Fruit fly (Drosophila melanogaster) whole organism, pupa: ENCODE results near the gene sinah.

Experiments
- CG10348 ChIP-seq: fragments of 200-800 bp; sonication (Bioruptor generic); IDR thresholded peaks from 2 replicates; pipeline ENCODE4 v1.3.6; 2022; ENCODE audit warnings: missing biosample characterization, missing genetic modification characterization
- CG12605 ChIP-seq: fragments of 200-800 bp; sonication (Bioruptor generic); IDR thresholded peaks from 2 replicates; pipeline ENCODE4 v1.3.6; 2022; ENCODE audit warnings: missing biosample characterization, missing genetic modification characterization
- CG13204 ChIP-seq: fragments of 200-800 bp; sonication (Bioruptor generic); optimal IDR thresholded peaks from 2 replicates; lab custom pipeline; 2018; ENCODE audit warnings: missing biosample characterization, mild to moderate bottlenecking, missing genetic modification characterization, moderate library complexity
- CG14655 ChIP-seq: fragments of 200-800 bp; sonication (Bioruptor generic); optimal IDR thresholded peaks from 3 replicates; lab custom pipeline; 2017; ENCODE audit warnings: mild to moderate bottlenecking, missing biosample characterization, missing genetic modification reagents, missing genetic modification characterization
- CG15710 ChIP-seq: fragments of 200-800 bp; sonication (Bioruptor generic); optimal IDR thresholded peaks from 2 replicates; lab custom pipeline; 2018; ENCODE audit warnings: missing biosample characterization, mild to moderate bottlenecking, missing genetic modification characterization, moderate library complexity
- CG17806 ChIP-seq: fragments of 200-800 bp; sonication (Bioruptor generic); optimal IDR thresholded peaks from 2 replicates; lab custom pipeline; 2018; ENCODE audit warnings: missing biosample characterization, mild to moderate bottlenecking, missing genetic modification characterization, moderate library complexity
- CG32121 ChIP-seq: fragments of 200-800 bp; sonication (Bioruptor generic); IDR thresholded peaks from 2 replicates; pipeline ENCODE4 v1.3.6; 2022; ENCODE audit warnings: missing biosample characterization, missing genetic modification characterization
- CG34367 ChIP-seq: fragments of 200-800 bp; sonication (Bioruptor generic); optimal IDR thresholded peaks from 2 replicates; lab custom pipeline; 2018; ENCODE audit warnings: missing biosample characterization, mild to moderate bottlenecking, missing genetic modification characterization
- CG4496 ChIP-seq: fragments of 200-800 bp; sonication (Bioruptor generic); IDR thresholded peaks from 3 replicates; pipeline ENCODE4 v1.3.6; 2022; ENCODE audit warnings: missing biosample characterization, missing genetic modification characterization
- CG8159 ChIP-seq: fragments of 200-800 bp; sonication (Bioruptor generic); optimal IDR thresholded peaks from 3 replicates; lab custom pipeline; 2018; ENCODE audit warnings: missing biosample characterization, mild to moderate bottlenecking, missing genetic modification characterization, moderate library complexity
- CG8301 ChIP-seq: fragments of 200-800 bp; sonication (Bioruptor generic); optimal IDR thresholded peaks from 2 replicates; lab custom pipeline; 2018; ENCODE audit warnings: missing biosample characterization, mild to moderate bottlenecking, missing genetic modification characterization
- CG9948 ChIP-seq: fragments of 200-800 bp; sonication (Bioruptor generic); optimal IDR thresholded peaks from 2 replicates; lab custom pipeline; 2018; ENCODE audit warnings: missing biosample characterization, mild to moderate bottlenecking, missing genetic modification characterization, moderate library complexity
- D1 ChIP-seq: fragments of 200-800 bp; sonication (Bioruptor generic); optimal IDR thresholded peaks from 2 replicates; lab custom pipeline; 2018; ENCODE audit warnings: missing biosample characterization, mild to moderate bottlenecking, missing genetic modification characterization, moderate library complexity
- EcR ChIP-seq: fragments of 200-800 bp; sonication (Bioruptor generic); optimal IDR thresholded peaks from 3 replicates; lab custom pipeline; 2019; ENCODE audit warnings: missing biosample characterization, missing genetic modification characterization, mild to moderate bottlenecking, moderate library complexity, missing genetic modification reagents
- Ets98B ChIP-seq: fragments of 200-800 bp; sonication (Bioruptor generic); IDR thresholded peaks from 2 replicates; pipeline ENCODE4 v1.3.6; 2022; ENCODE audit warnings: missing biosample characterization, missing genetic modification characterization
- Pif1A ChIP-seq: fragments of 200-800 bp; sonication (Bioruptor generic); optimal IDR thresholded peaks from 3 replicates; lab custom pipeline; 2016; ENCODE audit warnings: missing biosample characterization, missing genetic modification characterization
- Pif1B ChIP-seq: fragments of 200-800 bp; sonication (Bioruptor generic); optimal IDR thresholded peaks from 3 replicates; lab custom pipeline; 2016; ENCODE audit warnings: missing biosample characterization, missing genetic modification characterization
- Snoo ChIP-seq: fragments of 200-800 bp; sonication (Bioruptor generic); optimal IDR thresholded peaks from 3 replicates; lab custom pipeline; 2017; ENCODE audit warnings: missing biosample characterization, mild to moderate bottlenecking, missing genetic modification characterization, inconsistent platforms
- fd96Ca ChIP-seq: fragments of 200-800 bp; sonication (Bioruptor generic); IDR thresholded peaks from 3 replicates; pipeline ENCODE4 v1.3.6; 2022; ENCODE audit warnings: missing biosample characterization, missing genetic modification characterization
- gl ChIP-seq: fragments of 200-800 bp; sonication (Bioruptor generic); optimal IDR thresholded peaks from 2 replicates; lab custom pipeline; 2018; ENCODE audit warnings: missing biosample characterization, mild to moderate bottlenecking, missing genetic modification characterization
- rn ChIP-seq: fragments of 200-800 bp; sonication (Bioruptor generic); IDR thresholded peaks from 2 replicates; pipeline ENCODE4 v1.3.6; 2022; ENCODE audit warnings: missing biosample characterization, missing genetic modification characterization

The sinah gene

DNA sequence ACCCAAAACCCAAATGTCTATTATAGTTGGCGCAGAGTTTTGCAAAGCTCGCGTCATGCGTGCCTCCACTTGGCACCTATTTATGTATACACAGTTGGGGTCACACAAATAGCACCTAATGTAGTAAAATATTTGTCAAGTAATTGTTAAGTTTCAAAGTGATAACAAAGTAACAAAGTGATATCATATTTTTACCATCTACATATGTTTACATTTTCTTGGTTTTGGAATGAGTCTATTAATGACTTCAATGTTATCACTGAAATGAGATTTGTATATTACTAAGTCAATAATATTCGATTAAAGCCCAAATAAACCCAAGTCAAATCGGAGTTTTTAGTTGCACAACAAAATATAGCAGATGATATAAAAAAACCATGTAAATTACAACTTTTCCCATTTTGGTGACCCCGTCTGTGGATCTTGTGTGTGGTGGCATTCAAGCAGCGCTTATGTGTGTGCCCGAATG lies 13.6 kb downstream of the sinah start:
- TF ChIP-seq CG8159 (peak; percentile 57), CG32121 (peak; percentile 70), CG8301 (tag; lab: Kevin White, UChicago) (peak; percentile 95), Pif1A (GFP tag; lab: Kevin White, UChicago) (peak; percentile 74), CG9948 (tag; lab: Kevin White, UChicago) (peak; percentile 85), CG17806 (peak; percentile 36), CG15710 (tag; lab: Kevin White, UChicago) (peak; percentile 50), CG12605 (peak; percentile 57), EcR (GFP tag; lab: Kevin White, UChicago) (no peak), Ets98B (GFP tag; lab: Robert Waterston, UW) (peak; percentile 30; the same call in 1 of the 2 replicates), CG4496 (GFP tag; lab: Robert Waterston, UW) (peak; percentile 45; the same call in 1 of the 3 replicates), gl (tag; lab: Kevin White, UChicago) (peak; percentile 60), Snoo (tag; lab: Kevin White, UChicago) (peak; percentile 21), D1 (peak; percentile 74), CG34367 (peak; percentile 50), CG14655 (GFP tag; lab: Kevin White, UChicago) (peak; percentile 88), CG13204 (GFP tag; lab: Kevin White, UChicago) (no peak), Pif1B (GFP tag; lab: Kevin White, UChicago) (peak; percentile 70), CG10348 (no peak), fd96Ca (GFP tag; lab: Robert Waterston, UW) (no peak), rn (GFP tag; lab: Robert Waterston, UW) (no peak)

DNA sequence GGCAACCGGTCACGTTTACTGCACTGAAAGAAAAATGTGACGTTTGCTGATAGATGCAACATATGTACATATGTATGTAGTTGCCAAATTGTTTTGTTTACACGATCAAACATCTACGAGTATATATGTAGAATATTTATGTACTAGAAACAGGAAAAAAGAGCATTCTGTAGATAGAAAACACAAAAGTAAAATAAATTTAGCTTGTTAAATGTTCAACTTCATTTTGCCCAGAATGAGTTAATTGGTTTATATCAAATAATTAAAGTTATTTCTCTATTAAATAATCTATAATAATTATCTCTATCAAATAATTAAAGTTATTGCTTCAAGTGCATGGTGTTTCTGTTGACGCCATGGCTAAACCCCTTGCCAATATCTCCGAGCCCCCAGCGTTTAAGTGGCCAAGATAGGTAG lies 14.3 kb downstream of the sinah start:
- TF ChIP-seq Pif1A (GFP tag; lab: Kevin White, UChicago) = peak; percentile 5
- TF ChIP-seq CG8159 = peak; percentile 73
- TF ChIP-seq CG34367 = no peak
- TF ChIP-seq CG10348 = no peak
- TF ChIP-seq fd96Ca (GFP tag; lab: Robert Waterston, UW) = 0 out of 3 replicates have a peak, but pooled peaks have one; percentile 11
- TF ChIP-seq CG4496 (GFP tag; lab: Robert Waterston, UW) = peak; percentile 7; the same call in 1 of the 3 replicates
- TF ChIP-seq EcR (GFP tag; lab: Kevin White, UChicago) = no peak
- no peak for TF ChIP-seq Ets98B (GFP tag; lab: Robert Waterston, UW)
- TF ChIP-seq CG15710 (tag; lab: Kevin White, UChicago) = no peak
- TF ChIP-seq gl (tag; lab: Kevin White, UChicago) = no peak
- peak; percentile 78 for TF ChIP-seq CG17806
- TF ChIP-seq CG13204 (GFP tag; lab: Kevin White, UChicago) = no peak
- peak; percentile 88 for TF ChIP-seq CG14655 (GFP tag; lab: Kevin White, UChicago)
- peak; percentile 12; the same call in 1 of the 2 replicates for TF ChIP-seq CG12605
- peak; percentile 9 for TF ChIP-seq Snoo (tag; lab: Kevin White, UChicago)
- peak; percentile 28 for TF ChIP-seq Pif1B (GFP tag; lab: Kevin White, UChicago)
- TF ChIP-seq rn (GFP tag; lab: Robert Waterston, UW) = no peak
- TF ChIP-seq CG9948 (tag; lab: Kevin White, UChicago) = peak; percentile 64
- TF ChIP-seq CG8301 (tag; lab: Kevin White, UChicago) = peak; percentile 87
- no peak for TF ChIP-seq CG32121
- peak; percentile 33 for TF ChIP-seq D1

DNA sequence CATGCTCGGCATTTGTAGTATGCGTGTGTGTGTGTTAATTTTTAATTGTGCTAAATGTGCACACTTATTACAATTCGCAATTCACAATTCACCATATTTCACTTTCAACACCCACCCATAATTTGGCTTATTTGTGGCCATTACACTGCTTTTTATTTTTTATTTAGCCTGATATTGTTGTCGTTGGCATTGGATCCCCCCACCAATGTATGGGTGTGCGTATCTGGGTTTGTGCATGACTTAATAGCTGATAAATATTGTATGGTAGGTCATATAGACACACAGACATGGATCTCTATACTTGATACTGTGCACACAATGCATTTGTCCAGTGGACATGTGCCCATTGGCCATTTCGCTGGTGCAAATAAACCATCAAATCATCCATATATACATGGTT lies 14.8 kb downstream of the sinah start:
- TF ChIP-seq CG14655 (GFP tag; lab: Kevin White, UChicago) (no peak), EcR (GFP tag; lab: Kevin White, UChicago) (no peak), CG4496 (GFP tag; lab: Robert Waterston, UW) (no peak), CG13204 (GFP tag; lab: Kevin White, UChicago) (no peak), Pif1A (GFP tag; lab: Kevin White, UChicago) (no peak), gl (tag; lab: Kevin White, UChicago) (no peak), Snoo (tag; lab: Kevin White, UChicago) (no peak), D1 (no peak), CG10348 (no peak), CG9948 (tag; lab: Kevin White, UChicago) (no peak), Ets98B (GFP tag; lab: Robert Waterston, UW) (no peak), CG8159 (no peak), Pif1B (GFP tag; lab: Kevin White, UChicago) (no peak), CG8301 (tag; lab: Kevin White, UChicago) (no peak), CG15710 (tag; lab: Kevin White, UChicago) (no peak), CG12605 (no peak), rn (GFP tag; lab: Robert Waterston, UW) (no peak), fd96Ca (GFP tag; lab: Robert Waterston, UW) (no peak)

DNA sequence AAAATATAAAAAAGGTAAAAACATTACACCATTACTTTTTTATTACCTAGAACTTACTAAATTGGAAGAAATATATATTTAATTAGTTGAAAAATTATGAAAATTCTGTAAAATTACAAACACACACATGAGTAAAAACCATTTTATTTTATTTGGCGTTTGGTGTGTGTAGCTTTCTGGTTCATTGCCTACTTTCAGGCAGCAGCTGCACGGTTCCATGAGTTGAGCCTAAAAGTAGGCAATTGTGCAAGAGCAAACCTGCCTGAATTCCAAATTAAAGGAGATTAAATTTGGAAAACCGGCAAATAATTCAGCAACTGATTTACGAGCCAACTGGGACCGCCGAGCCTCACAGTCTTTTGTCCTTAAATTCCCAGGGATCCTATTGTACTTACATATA lies 16.6 kb downstream of the sinah start:
- TF ChIP-seq CG14655 (GFP tag; lab: Kevin White, UChicago) (no peak), CG32121 (0 out of 2 replicates have a peak, but pooled peaks have one; percentile 19), D1 (peak; percentile 68), Pif1A (GFP tag; lab: Kevin White, UChicago) (no peak)

DNA sequence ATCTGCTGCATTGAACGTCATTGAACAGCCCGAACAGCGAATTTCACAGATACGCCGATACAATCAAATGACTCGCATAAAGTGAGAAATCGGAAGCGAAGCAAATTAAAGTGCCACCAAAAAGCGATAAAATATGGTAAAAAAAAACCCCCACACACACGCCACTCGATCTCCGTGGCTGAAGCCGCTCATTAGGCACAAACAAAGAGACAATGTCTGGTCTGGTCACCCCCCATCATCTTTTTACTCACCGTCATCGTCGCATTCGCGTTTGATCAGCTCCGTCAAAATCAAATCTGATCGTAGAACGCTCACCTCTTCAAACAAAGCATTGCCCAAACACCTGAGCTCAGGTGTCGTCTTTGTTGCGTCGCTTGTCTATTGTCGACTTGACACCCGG lies 17.1 kb downstream of the sinah start:
- TF ChIP-seq CG13204 (GFP tag; lab: Kevin White, UChicago) (no peak), rn (GFP tag; lab: Robert Waterston, UW) (no peak), CG9948 (tag; lab: Kevin White, UChicago) (no peak), CG14655 (GFP tag; lab: Kevin White, UChicago) (no peak), EcR (GFP tag; lab: Kevin White, UChicago) (no peak), D1 (no peak), CG15710 (tag; lab: Kevin White, UChicago) (no peak)
- TF ChIP-seq, all 21 proteins: peak for 0
